ENCODE assay signal across 2 fruit fly cellular contexts in genomic region chr3L:11109454-11109853, dm6.
A peak's percentile ranks its signal among the peaks of the same experiment; 100 is the strongest.
TF ChIP-seq lines count a peak whose summit lies in the region.

TSS of gene CG34012 (minus strand) at chr3L:11109505.
TSS of gene emei (plus strand) at chr3L:11109690.

- TF ChIP-seq CTCF in whole organism, embryonic (GFP tag; optimal IDR thresholded peaks at IDR 0.05; lab: Kevin White, UChicago), result no peak

TF ChIP-seq in whole organism, embryonic, 481 proteins besides CTCF, POLR2A, EP300 and RAD21:
- TF ChIP-seq gfzf (GFP tag; optimal IDR thresholded peaks at IDR 0.05; lab: Kevin White, UChicago) (peak; percentile 77), jumu (GFP tag; optimal IDR thresholded peaks at IDR 0.05; lab: Kevin White, UChicago) (no peak), CG17186 (GFP tag; optimal IDR thresholded peaks at IDR 0.05; lab: Kevin White, UChicago) (peak; percentile 18), bigmax (GFP tag; optimal IDR thresholded peaks at IDR 0.05; lab: Kevin White, UChicago) (peak; percentile 82), CG4617 (GFP tag; optimal IDR thresholded peaks at IDR 0.05; lab: Kevin White, UChicago; ENCODE audit: borderline replicate concordance) (peak; percentile 6), Sin3A (optimal IDR thresholded peaks at IDR 0.05; lab: Kevin White, UChicago) (peak; percentile 21), mld (GFP tag; IDR thresholded peaks at IDR 0.05; lab: Robert Waterston, UW; ENCODE audit: partially characterized antibody) (no peak), MESR4 (GFP tag; optimal IDR thresholded peaks at IDR 0.05; lab: Kevin White, UChicago) (peak; percentile 55), E2f2 (GFP tag; IDR thresholded peaks at IDR 0.05; lab: Robert Waterston, UW) (peak; percentile 88), Opbp (GFP tag; IDR thresholded peaks at IDR 0.05; lab: Robert Waterston, UW; ENCODE audit: partially characterized antibody) (no peak), CG12104 (GFP tag; optimal IDR thresholded peaks at IDR 0.05; lab: Kevin White, UChicago) (no peak), crp (GFP tag; optimal IDR thresholded peaks at IDR 0.05; lab: Kevin White, UChicago) (no peak), CG10267 (tag; optimal IDR thresholded peaks at IDR 0.05; lab: Kevin White, UChicago) (peak; percentile 10), Nf-YB (GFP tag; optimal IDR thresholded peaks at IDR 0.05; lab: Kevin White, UChicago) (no peak), CG14710 (tag; optimal IDR thresholded peaks at IDR 0.05; lab: Kevin White, UChicago) (peak; percentile 60), CG10321 (GFP tag; IDR thresholded peaks at IDR 0.05; lab: Robert Waterston, UW) (no peak), CG9797 (GFP tag; optimal IDR thresholded peaks at IDR 0.05; lab: Kevin White, UChicago) (peak; percentile 47), pzg (GFP tag; optimal IDR thresholded peaks at IDR 0.05; lab: Kevin White, UChicago) (peak; percentile 43), Lpt (GFP tag; optimal IDR thresholded peaks at IDR 0.05; lab: Kevin White, UChicago) (no peak), MBD-R2 (GFP tag; IDR thresholded peaks at IDR 0.05; lab: Robert Waterston, UW) (peak; percentile 41; the same call in 1 of the 2 replicates), gro (GFP tag; optimal IDR thresholded peaks at IDR 0.05; lab: Kevin White, UChicago) (no peak), Pdp1 (GFP tag; optimal IDR thresholded peaks at IDR 0.05; lab: Kevin White, UChicago) (peak in 1 of 2 experiments; percentile 6), CG9817 (tag; optimal IDR thresholded peaks at IDR 0.05; lab: Kevin White, UChicago) (no peak), CG34422 (GFP tag; IDR thresholded peaks at IDR 0.05; lab: Robert Waterston, UW) (0 out of 3 replicates have a peak, but pooled peaks have one; percentile 37), mam (GFP tag; optimal IDR thresholded peaks at IDR 0.05; lab: Kevin White, UChicago) (no peak), phol (tag; optimal IDR thresholded peaks at IDR 0.05; lab: Kevin White, UChicago) (peak; percentile 54), Dref (GFP tag; IDR thresholded peaks at IDR 0.05; lab: Robert Waterston, UW) (no peak), CG6813 (GFP tag; optimal IDR thresholded peaks at IDR 0.05; lab: Kevin White, UChicago) (no peak), ttk (GFP tag; IDR thresholded peaks at IDR 0.05; lab: Robert Waterston, UW) (no peak), CG8359 (GFP tag; optimal IDR thresholded peaks at IDR 0.05; lab: Kevin White, UChicago; ENCODE audit: borderline replicate concordance) (no peak), CG7745 (tag; optimal IDR thresholded peaks at IDR 0.05; lab: Kevin White, UChicago) (no peak), trem (tag; optimal IDR thresholded peaks at IDR 0.05; lab: Kevin White, UChicago) (peak; percentile 10), en (GFP tag; optimal IDR thresholded peaks at IDR 0.05; lab: Kevin White, UChicago) (no peak), CG15514 (GFP tag; optimal IDR thresholded peaks at IDR 0.05; lab: Kevin White, UChicago) (peak; percentile 79), sna (GFP tag; IDR thresholded peaks at IDR 0.05; lab: Robert Waterston, UW; ENCODE audit: partially characterized antibody) (0 out of 2 replicates have a peak, but pooled peaks have one; percentile 30), Myb (GFP tag; optimal IDR thresholded peaks at IDR 0.05; lab: Kevin White, UChicago) (peak; percentile 32), Dp (GFP tag; optimal IDR thresholded peaks at IDR 0.05; lab: Kevin White, UChicago) (peak; percentile 80), YL-1 (GFP tag; optimal IDR thresholded peaks at IDR 0.05; lab: Kevin White, UChicago) (peak; percentile 26), CG8290 (GFP tag; optimal IDR thresholded peaks at IDR 0.05; lab: Kevin White, UChicago) (no peak), CG8290 (tag; optimal IDR thresholded peaks at IDR 0.05; lab: Kevin White, UChicago) (no peak), stwl (tag; optimal IDR thresholded peaks at IDR 0.05; lab: Kevin White, UChicago) (peak; percentile 26), CG18011 (GFP tag; optimal IDR thresholded peaks at IDR 0.05; lab: Kevin White, UChicago) (no peak)

TF ChIP-seq in whole organism, prepupa, 60 proteins besides CTCF, POLR2A, EP300 and RAD21:
- TF ChIP-seq CG11294 (GFP tag; IDR thresholded peaks at IDR 0.05; lab: Robert Waterston, UW) (no peak), Sox14 (GFP tag; optimal IDR thresholded peaks at IDR 0.05; lab: Kevin White, UChicago) (peak; percentile 6)
TF ChIP-seq in whole organism, prepupa: peak in this region for 1.
